Fruit fly (Drosophila melanogaster): ENCODE results near the gene SclB.

dm6 chr2L:16843336-16843735 is 5.6 kb downstream of the SclB start:
- TF ChIP-seq CTCF (optimal IDR thresholded peaks at IDR 0.05) (no peak), CG8478 (optimal IDR thresholded peaks at IDR 0.05) (no peak)
